Worm (Caenorhabditis elegans) whole organism, L1 larva: Measurements from ENCODE around the gene sftb-2.

Experiments
- ama-1 ChIP-seq: fragments of 150-350 bp; optimal IDR thresholded peaks from 2 replicates; lab custom pipeline; 2014
- dsc-1 ChIP-seq: sonication (generic microtip); optimal IDR thresholded peaks from 2 replicates; lab custom pipeline; 2016; ENCODE audit warnings: mild to moderate bottlenecking, missing genetic modification characterization, missing compliant biosample characterization
- elt-3 ChIP-seq, 6 experiments: fragments of 150-350 bp in 1 of 6; sonication (generic microtip); optimal IDR thresholded peaks; 2 replicates each; lab custom pipeline; 2017 to 2018; ENCODE audit warnings: missing biosample characterization in 6 of 6, missing genetic modification characterization in 6 of 6, inconsistent platforms in 1 of 6
- ets-5 ChIP-seq: fragments of 200-800 bp; sonication (Bioruptor generic); IDR thresholded peaks from 2 replicates; pipeline ENCODE4 v1.3.6; 2022; ENCODE audit warnings: missing genetic modification characterization, missing compliant biosample characterization
- lin-13 ChIP-seq: fragments of 150-350 bp; optimal IDR thresholded peaks from 2 replicates; lab custom pipeline; 2014; ENCODE audit warnings: missing biosample characterization, missing genetic modification reagents, missing genetic modification characterization

DNA sequence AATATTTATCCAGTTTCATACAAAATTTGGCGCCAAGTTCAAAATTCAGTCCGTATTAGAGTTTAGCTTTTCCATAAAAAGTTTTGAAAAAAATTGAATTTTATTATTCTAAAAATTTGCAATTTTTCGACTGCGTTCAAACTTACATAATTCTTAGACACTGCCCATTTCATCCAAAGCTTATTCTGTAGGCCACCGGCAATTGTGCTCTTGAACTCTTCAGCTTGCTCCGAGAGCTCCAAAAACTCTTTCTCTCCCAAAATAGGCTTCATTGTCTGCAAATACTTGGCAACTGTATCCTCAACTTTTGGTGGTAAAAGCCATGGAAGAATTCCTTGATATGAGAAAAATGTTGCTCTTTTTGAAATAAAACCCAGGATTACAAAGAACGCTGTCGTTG is 22.0 kb downstream of the sftb-2 start:
- TF ChIP-seq dsc-1 (tag; lab: Kevin White, UChicago), result no peak
- TF ChIP-seq ama-1 (lab: Kevin White, UChicago), result no peak
- no peak for TF ChIP-seq lin-13 (GFP tag; lab: Kevin White, UChicago)
- no peak for TF ChIP-seq ets-5 (GFP tag; lab: Robert Waterston, UW)
- TF ChIP-seq elt-3 (tag; optimal IDR thresholded peaks at IDR 0.05; lab: Kevin White, UChicago), result no peak
